Worm (Caenorhabditis elegans): ENCODE results near the gene klp-13.

DNA sequence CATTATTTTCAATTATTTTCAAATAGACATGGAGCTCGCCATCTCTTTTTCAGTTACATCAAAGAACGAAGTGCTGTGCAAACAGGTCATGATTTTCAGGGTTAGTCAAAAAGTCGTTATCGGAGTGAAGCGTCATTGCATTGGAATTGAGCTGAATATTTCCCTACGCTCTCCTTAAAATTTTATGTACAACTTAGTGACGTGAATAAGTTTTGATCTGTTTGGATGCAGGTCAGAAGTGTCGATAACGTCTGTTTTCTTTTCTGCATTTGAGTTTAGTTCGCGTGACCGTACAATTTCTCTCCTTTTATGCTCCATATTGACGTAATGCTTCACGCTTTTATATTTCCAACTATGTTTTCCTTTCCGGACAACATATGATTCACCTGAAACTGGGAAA lies 40.2 kb downstream of the klp-13 start:
- TF ChIP-seq ztf-29 (GFP tag; IDR thresholded peaks at IDR 0.05) (no peak), cog-1 (tag; optimal IDR thresholded peaks at IDR 0.05) (no peak), ref-1 (GFP tag; conservative IDR thresholded peaks at IDR 0.05) (no peak), tab-1 (GFP tag; IDR thresholded peaks at IDR 0.05) (no peak)

All from whole organism, midembryonic.